Worm (Caenorhabditis elegans) whole organism, late embryonic: ENCODE results near the gene unc-10.

Experiments
- ama-1 ChIP-seq: fragments of 150-350 bp; optimal IDR thresholded peaks from 2 replicates; lab custom pipeline; 2014
- ceh-18 ChIP-seq: sonication (generic microtip); optimal IDR thresholded peaks from 2 replicates; lab custom pipeline; 2016; ENCODE audit warnings: missing genetic modification characterization, missing compliant biosample characterization
- ceh-45 ChIP-seq: fragments of 200-800 bp; sonication (Bioruptor generic); IDR thresholded peaks from 2 replicates; pipeline ENCODE4 v1.3.6; 2022; ENCODE audit warnings: missing genetic modification reagents, missing genetic modification characterization, missing compliant biosample characterization
- dve-1 ChIP-seq: sonication (generic microtip); optimal IDR thresholded peaks from 2 replicates; lab custom pipeline; 2017; ENCODE audit warnings: antibody characterized with exemption, mild to moderate bottlenecking, missing genetic modification characterization, missing compliant biosample characterization
- hlh-8 ChIP-seq: sonication (generic microtip); optimal IDR thresholded peaks from 2 replicates; lab custom pipeline; 2016; ENCODE audit warnings: missing genotype, missing genetic modification characterization, missing compliant biosample characterization
- nfya-1 ChIP-seq: sonication (generic microtip); optimal IDR thresholded peaks from 2 replicates; lab custom pipeline; 2017; ENCODE audit warnings: missing genetic modification characterization, mild to moderate bottlenecking, missing compliant biosample characterization, antibody characterized with exemption, moderate library complexity
- pat-9 ChIP-seq: fragments of 200-800 bp; sonication (Bioruptor generic); optimal IDR thresholded peaks from 2 replicates; lab custom pipeline; 2018; ENCODE audit warnings: mild to moderate bottlenecking, missing genetic modification characterization, moderate library complexity, missing compliant biosample characterization
- pha-4 ChIP-seq: fragments of 150-350 bp; optimal IDR thresholded peaks from 2 replicates; lab custom pipeline; 2018; ENCODE audit warnings: missing biosample characterization, missing genetic modification reagents, missing genetic modification characterization
- sdc-2 ChIP-seq: sonication (generic microtip); optimal IDR thresholded peaks from 2 replicates; lab custom pipeline; 2016; ENCODE audit warnings: missing genotype, missing genetic modification characterization, missing compliant biosample characterization

ce11 chrX:7314564-7314963 is 34.4 kb upstream of the unc-10 start:
- TF ChIP-seq ceh-45 (GFP tag; lab: Robert Waterston, UW) (no peak), ceh-18 (tag; lab: Kevin White, UChicago) (no peak), sdc-2 (no peak), nfya-1 (tag; lab: Kevin White, UChicago) (no peak), pha-4 (tag; lab: Kevin White, UChicago) (no peak), ama-1 (no peak), dve-1 (tag; lab: Kevin White, UChicago) (no peak), hlh-8 (tag; lab: Kevin White, UChicago) (no peak), pat-9 (tag; lab: Kevin White, UChicago) (no peak)
